Worm (Caenorhabditis elegans): ENCODE results near the gene faah-4.

Gene faah-4

ce11 chrIII:11861123-11861522 is 48.6 kb downstream of the faah-4 start:
- peak; percentile 52 for TF ChIP-seq nfyb-1 (GFP tag; IDR thresholded peaks at IDR 0.05)
- no peak for TF ChIP-seq ekl-4 (GFP tag; IDR thresholded peaks at IDR 0.05)

- TF ChIP-seq F49E8.2 (tag; optimal IDR thresholded peaks at IDR 0.05; ENCODE audit: insufficient read depth) (no peak), let-607 (tag; optimal IDR thresholded peaks at IDR 0.05) (no peak), zim-3 (tag; optimal IDR thresholded peaks at IDR 0.05) (no peak), Y56A3A.18 (GFP tag; IDR thresholded peaks at IDR 0.05) (no peak), let-526 (GFP tag; IDR thresholded peaks at IDR 0.05) (no peak), B0261.1 (tag; optimal IDR thresholded peaks at IDR 0.05) (no peak), lin-35 (GFP tag; optimal IDR thresholded peaks at IDR 0.05) (no peak), ceh-100 (GFP tag; IDR thresholded peaks at IDR 0.05) (no peak)
Observed at ce11 chrIII:11856852-11857251, 52.8 kb downstream of the faah-4 start.

ce11 chrIII:11853533-11853932 is 56.1 kb downstream of the faah-4 start:
- TF ChIP-seq zfh-2 (GFP tag; conservative IDR thresholded peaks at IDR 0.05): peak; percentile 60; the same call in 1 of the 2 replicates
- TF ChIP-seq K12H6.12 (tag; optimal IDR thresholded peaks at IDR 0.05): no peak
- no peak for TF ChIP-seq unc-130 (GFP tag; optimal IDR thresholded peaks at IDR 0.05)
- TF ChIP-seq B0019.2 (GFP tag; conservative IDR thresholded peaks at IDR 0.05): no peak
- no peak for TF ChIP-seq rpc-1 (optimal IDR thresholded peaks at IDR 0.05)
- TF ChIP-seq rpc-1 (tag; optimal IDR thresholded peaks at IDR 0.05): no peak
- no peak for TF ChIP-seq ztf-26 (tag; optimal IDR thresholded peaks at IDR 0.05)

- no peak for TF ChIP-seq cebp-1 (GFP tag; IDR thresholded peaks at IDR 0.05)
- TF ChIP-seq cebp-1 (tag; optimal IDR thresholded peaks at IDR 0.05): peak; percentile 63
- TF ChIP-seq lin-54 (GFP tag; optimal IDR thresholded peaks at IDR 0.05): no peak
- TF ChIP-seq madf-6 (GFP tag; IDR thresholded peaks at IDR 0.05): peak; percentile 21; the same call in 1 of the 2 replicates
- no peak for TF ChIP-seq hlh-12 (tag; optimal IDR thresholded peaks at IDR 0.05)
- TF ChIP-seq Y79H2A.3 (GFP tag; conservative IDR thresholded peaks at IDR 0.05): 0 out of 2 replicates have a peak, but pooled peaks have one; percentile 35
Observed at ce11 chrIII:11849590-11849989, 60.1 kb downstream of the faah-4 start.

Data from whole organism, young adult.